Worm (Caenorhabditis elegans): ENCODE measurements around the gene clec-150.

The clec-150 gene

DNA sequence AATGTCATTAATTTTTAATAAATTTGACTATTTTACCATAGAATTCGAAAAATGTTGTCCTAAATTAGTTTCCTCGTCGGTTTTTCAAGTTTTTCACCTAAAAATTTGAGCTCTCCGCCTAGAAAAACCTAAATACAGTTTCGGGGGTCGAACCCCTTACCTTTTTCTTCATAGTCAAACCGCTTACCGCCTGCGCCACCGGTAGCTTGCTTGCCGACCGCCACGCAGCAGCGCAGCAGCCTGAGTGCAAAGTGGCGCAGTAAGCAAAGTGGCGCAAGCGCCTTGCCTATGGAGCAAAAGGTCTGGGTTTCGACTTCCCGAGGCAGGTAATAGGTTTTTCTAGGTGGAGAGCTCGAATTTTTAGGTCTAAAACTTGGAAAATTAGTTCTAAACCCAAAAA is 3.7 kb downstream of the clec-150 start:
- TF ChIP-seq set-16 (GFP tag; IDR thresholded peaks at IDR 0.05) = peak; percentile 76

ce11 chrIII:1007143-1007905 is 4.8 kb downstream of the clec-150 start:
- TF ChIP-seq ceh-44 (GFP tag; IDR thresholded peaks at IDR 0.05) (no peak), nhr-41 (GFP tag; IDR thresholded peaks at IDR 0.05) (no peak), nhr-48 (tag; optimal IDR thresholded peaks at IDR 0.05) (no peak), ceh-32 (tag; optimal IDR thresholded peaks at IDR 0.05; ENCODE audit: poor library complexity) (no peak), nhr-111 (GFP tag; optimal IDR thresholded peaks at IDR 0.05) (no peak), zfp-3 (GFP tag; conservative IDR thresholded peaks at IDR 0.05) (no peak), lir-3 (tag; optimal IDR thresholded peaks at IDR 0.05) (no peak), snpc-1.2 (GFP tag; IDR thresholded peaks at IDR 0.05) (no peak), ZK546.5 (tag; optimal IDR thresholded peaks at IDR 0.05) (no peak), pqm-1 (tag; optimal IDR thresholded peaks at IDR 0.05) (no peak), set-16 (GFP tag; IDR thresholded peaks at IDR 0.05) (peak; percentile 55), ceh-82 (tag; optimal IDR thresholded peaks at IDR 0.05) (no peak), mxl-2 (GFP tag; conservative IDR thresholded peaks at IDR 0.05) (no peak), zip-2 (tag; optimal IDR thresholded peaks at IDR 0.05) (no peak), aha-1 (tag) (peak; percentile 81), nhr-25 (tag; optimal IDR thresholded peaks at IDR 0.05; ENCODE audit: borderline replicate concordance, insufficient read depth) (no peak), Y48G9A.11 (GFP tag; IDR thresholded peaks at IDR 0.05) (no peak), madf-5 (GFP tag; IDR thresholded peaks at IDR 0.05) (no peak), lsy-2 (tag; optimal IDR thresholded peaks at IDR 0.05) (no peak), aly-2 (tag; optimal IDR thresholded peaks at IDR 0.05) (no peak), dmd-6 (GFP tag; IDR thresholded peaks at IDR 0.05) (no peak), rbr-2 (tag; optimal IDR thresholded peaks at IDR 0.05) (no peak), hif-1 (tag; optimal IDR thresholded peaks at IDR 0.05) (no peak), nhr-42 (GFP tag; IDR thresholded peaks at IDR 0.05) (no peak), mdl-1 (tag; optimal IDR thresholded peaks at IDR 0.05) (no peak), D1046.2 (GFP tag; IDR thresholded peaks at IDR 0.05) (no peak), T20F7.1 (GFP tag; optimal IDR thresholded peaks at IDR 0.05) (no peak), Y5F2A.4 (GFP tag; optimal IDR thresholded peaks at IDR 0.05) (no peak), skn-1 (tag; optimal IDR thresholded peaks at IDR 0.05) (no peak), nhr-11 (tag; optimal IDR thresholded peaks at IDR 0.05) (peak; percentile 4), unc-62 (GFP tag; optimal IDR thresholded peaks at IDR 0.05 in 1 of 2) (peak in 1 of 2 experiments; percentile 2), unc-62 (tag; optimal IDR thresholded peaks at IDR 0.05) (no peak), dve-1 (tag; optimal IDR thresholded peaks at IDR 0.05; ENCODE audit: insufficient read depth) (no peak)

ce11 chrIII:1008091-1008490 is 5.6 kb downstream of the clec-150 start, which contains the start of gene clc-27:
clc-27 (plus strand) TSS chrIII:1008391.
- TF ChIP-seq cey-2 (tag; optimal IDR thresholded peaks at IDR 0.05; ENCODE audit: borderline replicate concordance, insufficient read depth) (no peak), Y105C5A.15 (GFP tag; IDR thresholded peaks at IDR 0.05) (no peak), ztf-11 (tag; optimal IDR thresholded peaks at IDR 0.05) (no peak), nhr-41 (GFP tag; IDR thresholded peaks at IDR 0.05) (no peak), nhr-28 (tag; optimal IDR thresholded peaks at IDR 0.05) (peak; percentile 28), Y48G9A.11 (GFP tag; IDR thresholded peaks at IDR 0.05) (no peak), ceh-20 (GFP tag; IDR thresholded peaks at IDR 0.05) (no peak), unc-62 (GFP tag; optimal IDR thresholded peaks at IDR 0.05 in 1 of 2) (peak in 1 of 2 experiments; percentile 31), unc-62 (tag; optimal IDR thresholded peaks at IDR 0.05) (no peak), lir-3 (tag; optimal IDR thresholded peaks at IDR 0.05) (no peak), hmg-1.1 (GFP tag; IDR thresholded peaks at IDR 0.05) (no peak), hlh-11 (tag; optimal IDR thresholded peaks at IDR 0.05) (no peak), unc-130 (GFP tag; optimal IDR thresholded peaks at IDR 0.05) (no peak), gei-8 (GFP tag; optimal IDR thresholded peaks at IDR 0.05) (no peak), dmd-8 (GFP tag; IDR thresholded peaks at IDR 0.05) (no peak), php-3 (GFP tag; IDR thresholded peaks at IDR 0.05) (no peak), nhr-102 (tag; optimal IDR thresholded peaks at IDR 0.05) (no peak), aly-2 (tag; optimal IDR thresholded peaks at IDR 0.05) (no peak), daf-16 (GFP tag; optimal IDR thresholded peaks at IDR 0.05) (no peak), daf-16 (tag; optimal IDR thresholded peaks at IDR 0.05) (peak; percentile 61)
